Worm (Caenorhabditis elegans) whole organism, young adult: ENCODE data around the gene F53F8.5.

Experiments
- lin-35 ChIP-seq, 3 experiments: fragments of 150-350 bp in 2 of 3; sonication (generic microtip) in 1 of 3; optimal IDR thresholded peaks; 2 replicates each; lab custom pipeline; 2014 to 2018; ENCODE audit warnings: missing biosample characterization in 3 of 3, missing genetic modification characterization in 3 of 3, missing genetic modification reagents in 3 of 3
- lir-1 ChIP-seq: fragments of 200-800 bp; sonication (Bioruptor generic); conservative IDR thresholded peaks from 2 replicates; pipeline ENCODE4 v1.3.6; 2022; ENCODE audit warnings: missing genetic modification reagents, missing genetic modification characterization, missing compliant biosample characterization
- pha-4 ChIP-seq: fragments of 150-350 bp; sonication (generic microtip); optimal IDR thresholded peaks from 2 replicates; lab custom pipeline; 2014; ENCODE audit warnings: missing biosample characterization, missing genetic modification reagents, missing genetic modification characterization
- unc-62 ChIP-seq: fragments of 150-350 bp; optimal IDR thresholded peaks from 2 replicates; lab custom pipeline; 2014; ENCODE audit warnings: missing biosample characterization, missing genetic modification reagents, missing genetic modification characterization
- ztf-18 ChIP-seq: sonication (generic microtip); optimal IDR thresholded peaks from 2 replicates; lab custom pipeline; 2016; ENCODE audit warnings: missing genotype, mild to moderate bottlenecking, missing genetic modification characterization, missing compliant biosample characterization

ce11 chrV:20660025-20660424 is 43.8 kb downstream of the F53F8.5 start, which contains the start of gene W01F3.2:
- TF ChIP-seq unc-62, result no peak
- no peak for TF ChIP-seq pha-4 (tag; lab: Kevin White, UChicago)
- TF ChIP-seq ztf-18 (tag; lab: Kevin White, UChicago), result no peak
- TF ChIP-seq lin-35 (GFP tag; optimal IDR thresholded peaks at IDR 0.05; lab: Kevin White, UChicago), result no peak
- no peak for TF ChIP-seq lir-1 (GFP tag; lab: Robert Waterston, UW)
